Worm (Caenorhabditis elegans) whole organism, midembryonic: ENCODE measurements around the gene ZC190.2.

Experiments
- T22C8.4 ChIP-seq: fragments of 200-800 bp; sonication (Bioruptor generic); IDR thresholded peaks from 2 replicates; pipeline ENCODE4 v1.3.6; 2022; ENCODE audit warnings: missing genetic modification characterization, missing compliant biosample characterization
- cog-1 ChIP-seq: sonication (generic microtip); optimal IDR thresholded peaks from 2 replicates; lab custom pipeline; 2016; ENCODE audit warnings: missing genetic modification characterization, missing compliant biosample characterization
- ztf-23 ChIP-seq: fragments of 200-800 bp; sonication (Bioruptor generic); IDR thresholded peaks from 2 replicates; pipeline ENCODE4 v1.3.6; 2022; ENCODE audit warnings: missing genetic modification reagents, missing genetic modification characterization, missing compliant biosample characterization

ce11 chrV:8654460-8655419 is 26.4 kb upstream of the ZC190.2 start:
- no peak for TF ChIP-seq ztf-23
- no peak for TF ChIP-seq T22C8.4 (GFP tag; lab: Robert Waterston, UW)
- no peak for TF ChIP-seq cog-1 (tag; lab: Kevin White, UChicago)
